Worm (Caenorhabditis elegans) whole organism, L4 larva: Measurements from ENCODE around the gene F20G2.2.

Experiments used
- F26F4.8 ChIP-seq: fragments of 200-800 bp; sonication (Bioruptor generic); conservative IDR thresholded peaks from 2 replicates; pipeline ENCODE4 v1.3.6; 2022; ENCODE audit warnings: missing genetic modification characterization, missing compliant biosample characterization
- F49E8.2 ChIP-seq: sonication (generic microtip); optimal IDR thresholded peaks from 2 replicates; lab custom pipeline; 2016; ENCODE audit warnings: missing compliant biosample characterization, mild to moderate bottlenecking, missing genetic modification characterization, borderline replicate concordance
- T26A8.4 ChIP-seq: fragments of 200-800 bp; sonication (Bioruptor generic); IDR thresholded peaks from 2 replicates; pipeline ENCODE4 v1.3.6; 2022; ENCODE audit warnings: missing genetic modification characterization, missing compliant biosample characterization
- Y75B8A.6 ChIP-seq: fragments of 200-800 bp; sonication (Bioruptor generic); IDR thresholded peaks from 2 replicates; pipeline ENCODE4 v1.3.6; 2022; ENCODE audit warnings: missing genetic modification reagents, missing genetic modification characterization, missing compliant biosample characterization
- aha-1 ChIP-seq: fragments of 150-350 bp; peaks from one replicate; lab custom pipeline; 2014; ENCODE audit warnings: missing biosample characterization, missing genetic modification characterization
- arid-1 ChIP-seq: fragments of 200-800 bp; sonication (Bioruptor generic); conservative IDR thresholded peaks from 2 replicates; pipeline ENCODE4 v1.3.6; 2022; ENCODE audit warnings: missing genetic modification reagents, missing genetic modification characterization, missing compliant biosample characterization
- attf-4 ChIP-seq: sonication (generic microtip); optimal IDR thresholded peaks from 3 replicates; lab custom pipeline; 2017; ENCODE audit warnings: missing biosample characterization, missing genetic modification characterization
- ceh-20 ChIP-seq: fragments of 200-800 bp; sonication (Bioruptor generic); IDR thresholded peaks from 2 replicates; pipeline ENCODE4 v1.3.6; 2022; ENCODE audit warnings: missing genetic modification reagents, missing genetic modification characterization, missing compliant biosample characterization
- ceh-28 ChIP-seq: fragments of 150-350 bp; optimal IDR thresholded peaks from 2 replicates; lab custom pipeline; 2014; ENCODE audit warnings: missing biosample characterization, missing genetic modification reagents, missing genetic modification characterization
- ces-1 ChIP-seq: fragments of 150-350 bp; sonication (generic microtip); optimal IDR thresholded peaks from 4 replicates; lab custom pipeline; 2014; ENCODE audit warnings: missing biosample characterization, missing genetic modification reagents, missing genetic modification characterization
- ctbp-1 ChIP-seq: fragments of 200-800 bp; sonication (Bioruptor generic); IDR thresholded peaks from 2 replicates; pipeline ENCODE4 v1.3.6; 2022; ENCODE audit warnings: missing genetic modification reagents, missing genetic modification characterization, missing compliant biosample characterization
- daf-16 ChIP-seq, 3 experiments: sonication (generic microtip); optimal IDR thresholded peaks; 2 replicates each; lab custom pipeline; 2016 to 2017; ENCODE audit warnings: missing genetic modification characterization in 3 of 3, missing genetic modification reagents in 3 of 3, mild to moderate bottlenecking in 2 of 3, missing compliant biosample characterization in 2 of 3, missing biosample characterization in 1 of 3, moderate library complexity in 1 of 3
- dmd-6 ChIP-seq: fragments of 200-800 bp; sonication (Bioruptor generic); IDR thresholded peaks from 2 replicates; pipeline ENCODE4 v1.3.6; 2022; ENCODE audit warnings: missing genetic modification reagents, missing genetic modification characterization, missing compliant biosample characterization
- dpl-1 ChIP-seq: fragments of 150-350 bp; optimal IDR thresholded peaks from 2 replicates; lab custom pipeline; 2014; ENCODE audit warnings: missing biosample characterization, missing genetic modification reagents, missing genetic modification characterization
- dve-1 ChIP-seq: sonication (generic microtip); optimal IDR thresholded peaks from 2 replicates; lab custom pipeline; 2017; ENCODE audit warnings: antibody characterized with exemption, mild to moderate bottlenecking, missing genetic modification characterization, missing compliant biosample characterization; ENCODE audit not compliant: insufficient read depth
- egl-27 ChIP-seq: sonication (generic microtip); optimal IDR thresholded peaks from 3 replicates; lab custom pipeline; 2017; ENCODE audit warnings: missing biosample characterization, missing genetic modification reagents, missing genetic modification characterization
- fkh-10 ChIP-seq: fragments of 150-350 bp; optimal IDR thresholded peaks from 2 replicates; lab custom pipeline; 2014; ENCODE audit warnings: missing biosample characterization, missing genetic modification reagents, missing genetic modification characterization
- fos-1 ChIP-seq: fragments of 150-350 bp; optimal IDR thresholded peaks from 2 replicates; lab custom pipeline; 2014; ENCODE audit warnings: missing biosample characterization, missing genetic modification characterization
- hif-1 ChIP-seq, 2 experiments: sonication (generic microtip); optimal IDR thresholded peaks; 2 replicates each; lab custom pipeline; 2016 to 2017; ENCODE audit warnings: missing compliant biosample characterization in 2 of 2, missing genetic modification characterization in 2 of 2, missing genetic modification reagents in 2 of 2, missing genotype in 2 of 2, mild to moderate bottlenecking in 1 of 2
- hlh-11 ChIP-seq: fragments of 200-800 bp; sonication (Bioruptor generic); optimal IDR thresholded peaks from 2 replicates; lab custom pipeline; 2018; ENCODE audit warnings: mild to moderate bottlenecking, missing genetic modification characterization, missing compliant biosample characterization
- lin-15B ChIP-seq: fragments of 150-350 bp; sonication (generic microtip); optimal IDR thresholded peaks from 3 replicates; lab custom pipeline; 2014; ENCODE audit warnings: missing biosample characterization, missing genetic modification characterization
- mdt-29 ChIP-seq: fragments of 200-800 bp; sonication (Bioruptor generic); IDR thresholded peaks from 2 replicates; pipeline ENCODE4 v1.3.6; 2022; ENCODE audit warnings: missing genetic modification reagents, missing genetic modification characterization, missing compliant biosample characterization
- mep-1 ChIP-seq: fragments of 150-350 bp; sonication (generic microtip); optimal IDR thresholded peaks from 3 replicates; lab custom pipeline; 2014; ENCODE audit warnings: missing biosample characterization, missing genetic modification characterization
- mxl-3 ChIP-seq: fragments of 200-800 bp; sonication (Bioruptor generic); optimal IDR thresholded peaks from 2 replicates; lab custom pipeline; 2018; ENCODE audit warnings: mild to moderate bottlenecking, missing genetic modification characterization, missing compliant biosample characterization
- nhr-111 ChIP-seq: fragments of 200-800 bp; sonication (Bioruptor generic); optimal IDR thresholded peaks from 2 replicates; lab custom pipeline; 2018; ENCODE audit warnings: mild to moderate bottlenecking, missing genetic modification characterization, missing compliant biosample characterization
- nhr-28 ChIP-seq: fragments of 150-350 bp; optimal IDR thresholded peaks from 2 replicates; lab custom pipeline; 2014; ENCODE audit warnings: missing biosample characterization, missing genetic modification characterization
- nhr-42 ChIP-seq: fragments of 200-800 bp; sonication (Bioruptor generic); IDR thresholded peaks from 2 replicates; pipeline ENCODE4 v1.3.6; 2022; ENCODE audit warnings: missing genetic modification characterization, missing compliant biosample characterization
- nhr-6 ChIP-seq: fragments of 150-350 bp; optimal IDR thresholded peaks from 2 replicates; lab custom pipeline; 2014; ENCODE audit warnings: missing biosample characterization, missing genetic modification characterization
- pqm-1 ChIP-seq: sonication (generic microtip); optimal IDR thresholded peaks from 2 replicates; lab custom pipeline; 2017; ENCODE audit warnings: missing biosample characterization, missing genetic modification characterization
- rbr-2 ChIP-seq: sonication (generic microtip); optimal IDR thresholded peaks from 2 replicates; lab custom pipeline; 2016; ENCODE audit warnings: missing genotype, missing genetic modification characterization, missing compliant biosample characterization
- saeg-2 ChIP-seq: fragments of 200-800 bp; sonication (Bioruptor generic); IDR thresholded peaks from 2 replicates; pipeline ENCODE4 v1.3.6; 2022; ENCODE audit warnings: missing genetic modification reagents, missing genetic modification characterization, missing compliant biosample characterization
- set-16 ChIP-seq: fragments of 200-800 bp; sonication (Bioruptor generic); IDR thresholded peaks from 2 replicates; pipeline ENCODE4 v1.3.6; 2022; ENCODE audit warnings: missing genetic modification reagents, missing genetic modification characterization, missing compliant biosample characterization
- skn-1 ChIP-seq: fragments of 150-350 bp; optimal IDR thresholded peaks from 2 replicates; lab custom pipeline; 2014; ENCODE audit warnings: missing biosample characterization, missing genetic modification characterization
- snpc-4 ChIP-seq: fragments of 150-350 bp; optimal IDR thresholded peaks from 2 replicates; lab custom pipeline; 2014; ENCODE audit warnings: missing biosample characterization, missing genetic modification characterization
- spr-3 ChIP-seq: fragments of 200-800 bp; sonication (Bioruptor generic); optimal IDR thresholded peaks from 2 replicates; lab custom pipeline; 2018; ENCODE audit warnings: mild to moderate bottlenecking, missing genetic modification characterization, missing compliant biosample characterization
- unc-62 ChIP-seq, 3 experiments: fragments of 150-350 bp in 1 of 3; sonication (generic microtip); optimal IDR thresholded peaks in 2 of 3; peaks in 1 of 3; 1 replicate in 1 of 3; 2 replicates in 2 of 3; lab custom pipeline; 2014 to 2017; ENCODE audit warnings: missing biosample characterization in 3 of 3, missing genetic modification characterization in 3 of 3, missing genetic modification reagents in 3 of 3, missing genotype in 1 of 3
- zag-1 ChIP-seq: fragments of 150-350 bp; optimal IDR thresholded peaks from 2 replicates; lab custom pipeline; 2014; ENCODE audit warnings: missing biosample characterization, missing genetic modification characterization
- zfp-2 ChIP-seq: sonication (generic microtip); optimal IDR thresholded peaks from 2 replicates; lab custom pipeline; 2016; ENCODE audit warnings: mild to moderate bottlenecking, missing genetic modification characterization, missing compliant biosample characterization

The F20G2.2 gene

DNA sequence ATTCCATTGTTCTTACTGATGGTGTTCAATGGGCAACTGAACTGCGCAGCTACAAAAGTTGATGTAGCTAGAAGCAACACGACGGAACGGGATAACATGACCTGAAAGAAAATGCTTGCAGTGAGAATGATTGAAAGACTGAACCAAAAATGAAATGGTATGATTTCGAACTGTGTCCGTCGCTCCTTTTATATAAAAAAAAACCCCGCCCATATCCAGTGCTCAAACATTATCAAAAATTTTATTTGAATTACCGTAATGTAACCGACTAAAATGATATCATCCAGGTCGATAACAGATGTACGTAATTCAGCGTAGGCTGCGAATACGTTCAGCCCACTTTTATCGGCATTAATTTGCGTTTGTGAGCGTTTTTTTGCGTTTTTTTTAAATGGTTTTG, 17.8 kb downstream of the F20G2.2 start, which contains the start of gene irg-5:
Gene irg-5, minus strand, starts transcription at position 101 of the 400 bp plus-strand sequence.
- TF ChIP-seq set-16 (GFP tag; lab: Robert Waterston, UW) = no peak
- TF ChIP-seq unc-62 (GFP tag; optimal IDR thresholded peaks at IDR 0.05 in 1 of 2; lab: Kevin White, UChicago) = peak in 1 of 2 experiments; percentile 50
- TF ChIP-seq unc-62 (tag; optimal IDR thresholded peaks at IDR 0.05; lab: Kevin White, UChicago) = no peak

DNA sequence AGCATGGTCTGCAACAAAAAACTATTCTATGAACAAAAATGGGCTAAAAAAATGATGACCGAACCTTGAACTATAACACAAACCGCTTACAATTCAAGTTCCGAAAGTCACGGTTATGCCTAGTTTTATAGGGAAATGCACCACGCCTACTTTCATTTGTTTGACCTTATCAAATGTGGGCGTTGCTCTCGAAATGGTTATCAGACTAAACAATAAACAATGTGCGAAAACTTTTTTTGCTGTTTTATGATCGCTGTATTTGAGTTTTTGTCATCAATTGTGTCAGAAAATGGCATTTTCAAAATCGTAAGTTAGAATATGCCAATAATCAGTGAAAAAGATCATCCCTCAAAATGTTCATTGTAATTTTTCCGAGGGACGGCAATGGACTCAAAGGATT, 20.1 kb downstream of the F20G2.2 start, which contains the start of gene F35E12.6:
Gene F35E12.6, minus strand, starts transcription at position 101 of the 400 bp plus-strand sequence.
- TF ChIP-seq lin-15B (tag; lab: Kevin White, UChicago) (no peak), snpc-4 (no peak), daf-16 (GFP tag; optimal IDR thresholded peaks at IDR 0.05; lab: Kevin White, UChicago) (no peak), daf-16 (tag; optimal IDR thresholded peaks at IDR 0.05; lab: Kevin White, UChicago) (peak; percentile 36), Y75B8A.6 (GFP tag; lab: Robert Waterston, UW) (no peak), dve-1 (tag; lab: Kevin White, UChicago) (peak; percentile 2), unc-62 (GFP tag; optimal IDR thresholded peaks at IDR 0.05 in 1 of 2; lab: Kevin White, UChicago) (peak in 1 of 2 experiments; percentile 66), unc-62 (tag; optimal IDR thresholded peaks at IDR 0.05; lab: Kevin White, UChicago) (no peak), fkh-10 (GFP tag; lab: Kevin White, UChicago) (no peak), pqm-1 (tag; lab: Kevin White, UChicago) (peak; percentile 15)

DNA sequence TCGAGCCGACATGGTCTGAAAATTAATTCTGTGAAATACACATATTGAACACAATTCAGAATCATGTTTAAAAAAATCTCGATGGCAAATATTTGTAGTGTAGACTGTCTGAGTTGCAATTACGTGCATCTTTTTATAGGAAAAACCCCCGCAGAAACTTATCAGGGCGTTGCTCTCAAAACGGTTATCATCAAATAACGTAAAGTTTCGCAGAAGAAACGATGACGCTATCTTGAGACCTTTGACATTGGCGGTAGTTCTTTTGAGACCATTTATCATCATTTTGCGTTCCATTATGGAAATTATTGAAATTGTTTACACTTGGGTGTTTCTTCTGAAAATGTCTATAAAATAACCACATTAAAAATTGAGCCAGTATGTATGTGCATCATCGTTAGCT, 25.4 kb downstream of the F20G2.2 start, which contains the start of gene dct-17:
Gene dct-17, minus strand, starts transcription at position 23 of the 400 bp plus-strand sequence.
- TF ChIP-seq dpl-1 (GFP tag; lab: Kevin White, UChicago) = no peak
- TF ChIP-seq daf-16 (GFP tag; optimal IDR thresholded peaks at IDR 0.05; lab: Kevin White, UChicago) = no peak
- peak; percentile 6 for TF ChIP-seq daf-16 (tag; optimal IDR thresholded peaks at IDR 0.05; lab: Kevin White, UChicago)
- TF ChIP-seq T26A8.4 = no peak
- TF ChIP-seq nhr-28 (tag; lab: Kevin White, UChicago) = peak; percentile 31
- no peak for TF ChIP-seq zag-1
- no peak for TF ChIP-seq mdt-29 (GFP tag; lab: Robert Waterston, UW)
- no peak for TF ChIP-seq fos-1
- TF ChIP-seq egl-27 (tag; lab: Kevin White, UChicago) = no peak
- TF ChIP-seq pqm-1 (tag; lab: Kevin White, UChicago) = peak; percentile 48
- peak; percentile 14 for TF ChIP-seq aha-1
- no peak for TF ChIP-seq nhr-111 (GFP tag; lab: Kevin White, UChicago)
- no peak for TF ChIP-seq spr-3
- TF ChIP-seq dmd-6 (GFP tag; lab: Robert Waterston, UW) = peak; percentile 70
- no peak for TF ChIP-seq saeg-2 (GFP tag; lab: Robert Waterston, UW)

DNA sequence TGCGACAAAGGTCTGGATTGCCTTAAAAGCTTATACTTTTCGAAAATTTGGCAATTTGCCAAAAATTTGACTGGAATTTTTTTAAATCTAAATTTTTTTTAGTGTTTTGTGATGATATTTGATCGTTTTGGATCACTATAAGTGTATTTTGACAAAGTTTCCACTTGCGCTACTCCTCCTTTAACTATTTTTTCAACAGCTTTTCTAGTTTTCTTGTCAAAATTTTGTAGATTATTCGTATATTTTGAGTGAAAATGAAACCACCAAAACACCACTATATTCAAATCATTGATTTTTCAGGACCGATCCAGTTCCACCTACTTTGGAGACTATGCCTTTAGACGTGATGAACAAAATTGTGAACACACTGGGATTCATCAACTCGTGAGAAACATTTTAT, 30.6 kb downstream of the F20G2.2 start, which contains the start of gene fbxa-181:
Gene fbxa-181, plus strand, starts transcription at position 301 of the 400 bp plus-strand sequence.
- no peak for TF ChIP-seq arid-1 (GFP tag; lab: Robert Waterston, UW)
- no peak for TF ChIP-seq ceh-20 (GFP tag; lab: Robert Waterston, UW)
- TF ChIP-seq ces-1 = no peak
- TF ChIP-seq attf-4 (tag; lab: Kevin White, UChicago) = no peak
- TF ChIP-seq ceh-28 = no peak
- no peak for TF ChIP-seq hlh-11
- no peak for TF ChIP-seq F26F4.8 (GFP tag; lab: Robert Waterston, UW)
- no peak for TF ChIP-seq T26A8.4
- no peak for TF ChIP-seq dpl-1 (GFP tag; lab: Kevin White, UChicago)
- no peak for TF ChIP-seq nhr-6 (tag; lab: Kevin White, UChicago)
- no peak for TF ChIP-seq mep-1
- TF ChIP-seq F49E8.2 (tag; lab: Kevin White, UChicago) = no peak
- no peak for TF ChIP-seq skn-1 (tag; lab: Kevin White, UChicago)
- TF ChIP-seq nhr-42 (GFP tag; lab: Robert Waterston, UW) = no peak
- no peak for TF ChIP-seq hif-1 (tag; optimal IDR thresholded peaks at IDR 0.05; lab: Kevin White, UChicago)
- TF ChIP-seq zfp-2 = no peak
- no peak for TF ChIP-seq ctbp-1 (GFP tag; lab: Robert Waterston, UW)
- no peak for TF ChIP-seq mxl-3 (GFP tag; lab: Kevin White, UChicago)
- no peak for TF ChIP-seq rbr-2 (tag; lab: Kevin White, UChicago)
- TF ChIP-seq, all 104 proteins: peak for 0
